Worm (Caenorhabditis elegans) whole organism, L4 larva: ENCODE data around the gene F21G4.6.
"Not testable (repeated sequence)": the region's sequence is repeated elsewhere in the genome, so short reads cannot be mapped to it uniquely, and the experiment has no call there.

Source experiments
- F49E8.2 ChIP-seq: sonication (generic microtip); optimal IDR thresholded peaks from 2 replicates; lab custom pipeline; 2016; ENCODE audit warnings: missing compliant biosample characterization, mild to moderate bottlenecking, missing genetic modification characterization, borderline replicate concordance
- ZK546.5 ChIP-seq, 2 experiments: sonication (generic microtip); optimal IDR thresholded peaks; 2 replicates each; lab custom pipeline; 2017; ENCODE audit warnings: missing biosample characterization in 2 of 2, missing genetic modification characterization in 2 of 2
- ctbp-1 ChIP-seq: fragments of 200-800 bp; sonication (Bioruptor generic); IDR thresholded peaks from 2 replicates; pipeline ENCODE4 v1.3.6; 2022; ENCODE audit warnings: missing genetic modification reagents, missing genetic modification characterization, missing compliant biosample characterization
- daf-8 ChIP-seq: fragments of 200-800 bp; sonication (Bioruptor generic); IDR thresholded peaks from 2 replicates; pipeline ENCODE4 v1.3.6; 2022; ENCODE audit warnings: missing genetic modification characterization, missing compliant biosample characterization
- jun-1 ChIP-seq: fragments of 150-350 bp; optimal IDR thresholded peaks from 2 replicates; lab custom pipeline; 2014; ENCODE audit warnings: missing biosample characterization, missing genetic modification reagents, missing genetic modification characterization
- mxl-2 ChIP-seq: fragments of 200-800 bp; sonication (Bioruptor generic); conservative IDR thresholded peaks from 2 replicates; pipeline ENCODE4 v1.3.6; 2022; ENCODE audit warnings: missing genetic modification reagents, missing genetic modification characterization, missing compliant biosample characterization
- nhr-237 ChIP-seq: sonication (generic microtip); optimal IDR thresholded peaks from 2 replicates; lab custom pipeline; 2017; ENCODE audit warnings: missing biosample characterization, missing genetic modification characterization
- pqm-1 ChIP-seq: sonication (generic microtip); optimal IDR thresholded peaks from 2 replicates; lab custom pipeline; 2017; ENCODE audit warnings: missing biosample characterization, missing genetic modification characterization
- spr-3 ChIP-seq: fragments of 200-800 bp; sonication (Bioruptor generic); optimal IDR thresholded peaks from 2 replicates; lab custom pipeline; 2018; ENCODE audit warnings: mild to moderate bottlenecking, missing genetic modification characterization, missing compliant biosample characterization
- zfp-3 ChIP-seq: fragments of 200-800 bp; sonication (Bioruptor generic); conservative IDR thresholded peaks from 2 replicates; pipeline ENCODE4 v1.3.6; 2022; ENCODE audit warnings: missing genetic modification reagents, missing genetic modification characterization, missing compliant biosample characterization

DNA sequence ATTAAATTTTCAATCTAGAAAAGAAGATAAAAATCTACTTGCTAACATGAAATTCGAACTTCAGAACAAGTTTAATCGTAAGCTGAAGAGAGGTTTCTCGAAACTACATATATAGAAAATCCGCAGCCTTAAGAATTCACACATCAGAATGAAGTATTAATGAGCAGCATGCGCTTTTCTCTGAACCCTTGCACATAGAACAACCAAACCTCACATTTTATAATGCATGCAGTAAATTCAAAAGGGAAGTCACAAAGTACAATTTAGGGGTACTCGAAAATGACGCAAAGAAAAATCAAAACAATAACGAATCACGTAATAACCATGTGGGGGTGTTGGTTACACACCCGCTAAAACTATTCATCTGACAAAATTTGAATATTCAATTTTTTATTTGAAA is 39.3 kb upstream of the F21G4.6 start:
- TF ChIP-seq F49E8.2 (tag; lab: Kevin White, UChicago); mxl-2 (GFP tag; lab: Robert Waterston, UW); spr-3 (GFP tag; lab: Kevin White, UChicago); zfp-3 (GFP tag; lab: Robert Waterston, UW); pqm-1 (tag; lab: Kevin White, UChicago); jun-1; nhr-237; ctbp-1 (GFP tag; lab: Robert Waterston, UW); daf-8 (GFP tag; lab: Robert Waterston, UW); ZK546.5 (tag; optimal IDR thresholded peaks at IDR 0.05; lab: Kevin White, UChicago): not testable (repeated sequence)
